Fruit fly (Drosophila melanogaster): Measurements from ENCODE around the gene CG10508.

CG10508 gene

DNA sequence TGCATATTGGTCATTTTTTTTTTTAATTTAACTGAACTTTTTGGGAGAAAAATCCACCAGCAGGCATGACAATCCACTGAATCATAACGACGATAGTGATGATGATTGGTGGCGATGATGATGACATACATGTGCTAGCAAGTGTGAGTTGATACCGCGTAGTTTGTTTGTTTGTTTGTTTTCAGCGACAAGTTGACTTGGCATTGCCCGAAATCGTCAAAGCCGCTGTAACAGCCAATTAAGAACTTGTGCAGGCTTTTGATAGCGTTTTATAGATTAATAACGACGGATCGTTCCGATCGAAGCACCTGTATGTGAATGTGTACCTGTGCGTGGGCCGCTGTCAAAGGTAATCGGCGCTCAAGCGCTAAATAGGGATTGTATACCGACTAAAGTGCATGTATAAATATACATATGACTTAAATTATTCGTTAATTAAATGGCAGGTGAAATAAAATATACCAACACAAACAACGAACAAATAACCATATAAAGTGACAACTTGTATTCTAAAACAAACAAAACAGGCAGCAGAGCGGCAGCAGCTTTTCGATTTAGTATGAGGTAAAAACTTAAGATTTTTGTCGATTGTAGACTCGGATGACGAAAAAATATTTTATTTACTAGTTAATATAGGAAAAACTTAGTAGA lies 8.6 kb upstream of the CG10508 start:
- TF ChIP-seq Hnf4 (GFP tag; optimal IDR thresholded peaks at IDR 0.05) (no peak), fru (GFP tag; optimal IDR thresholded peaks at IDR 0.05) (no peak), HLH106 (tag; optimal IDR thresholded peaks at IDR 0.05) (no peak), h (GFP tag; optimal IDR thresholded peaks at IDR 0.05) (no peak), Myc (optimal IDR thresholded peaks at IDR 0.05) (no peak), GATAd (GFP tag; optimal IDR thresholded peaks at IDR 0.05) (no peak), CrebA (GFP tag; optimal IDR thresholded peaks at IDR 0.05; ENCODE audit: borderline replicate concordance) (no peak)

DNA sequence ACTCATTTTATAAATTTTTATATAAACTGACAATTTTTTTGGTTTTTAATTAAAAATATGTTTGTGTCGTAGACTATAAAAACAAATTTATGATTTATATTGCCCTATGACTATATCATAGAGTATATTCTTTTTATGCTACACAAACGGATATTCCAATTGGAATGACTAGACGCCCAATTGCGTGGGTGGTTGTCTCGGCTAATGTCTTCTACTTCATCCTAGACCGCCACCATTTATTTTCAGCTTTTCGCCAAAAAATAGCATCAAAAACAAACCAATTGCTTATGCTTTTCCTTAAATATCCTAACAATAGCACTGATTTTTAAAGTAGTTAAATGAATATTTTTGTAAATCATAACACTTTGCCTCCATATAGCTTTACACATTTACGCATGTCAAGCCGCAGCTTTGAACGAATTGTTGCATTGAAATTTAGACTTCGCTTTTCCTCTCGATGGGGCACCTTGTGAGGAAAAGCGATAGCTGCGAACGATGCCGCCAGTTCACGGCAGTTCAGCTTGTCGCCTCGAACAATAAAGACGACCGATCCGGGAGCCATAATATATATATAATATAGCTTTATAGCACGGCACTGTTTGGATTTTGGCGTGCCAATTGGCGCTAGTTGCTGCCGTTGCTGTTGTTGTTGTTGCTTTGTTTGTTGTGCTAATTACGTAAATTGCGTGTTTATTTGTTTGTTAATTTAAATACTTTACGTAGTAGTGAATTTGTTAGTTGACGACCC lies 7.8 kb upstream of the CG10508 start:
- TF ChIP-seq CrebA (GFP tag; optimal IDR thresholded peaks at IDR 0.05; ENCODE audit: borderline replicate concordance) (no peak), ey (GFP tag; optimal IDR thresholded peaks at IDR 0.05) (no peak), Rel (GFP tag; optimal IDR thresholded peaks at IDR 0.05) (no peak), Rel (tag; optimal IDR thresholded peaks at IDR 0.05) (no peak)

DNA sequence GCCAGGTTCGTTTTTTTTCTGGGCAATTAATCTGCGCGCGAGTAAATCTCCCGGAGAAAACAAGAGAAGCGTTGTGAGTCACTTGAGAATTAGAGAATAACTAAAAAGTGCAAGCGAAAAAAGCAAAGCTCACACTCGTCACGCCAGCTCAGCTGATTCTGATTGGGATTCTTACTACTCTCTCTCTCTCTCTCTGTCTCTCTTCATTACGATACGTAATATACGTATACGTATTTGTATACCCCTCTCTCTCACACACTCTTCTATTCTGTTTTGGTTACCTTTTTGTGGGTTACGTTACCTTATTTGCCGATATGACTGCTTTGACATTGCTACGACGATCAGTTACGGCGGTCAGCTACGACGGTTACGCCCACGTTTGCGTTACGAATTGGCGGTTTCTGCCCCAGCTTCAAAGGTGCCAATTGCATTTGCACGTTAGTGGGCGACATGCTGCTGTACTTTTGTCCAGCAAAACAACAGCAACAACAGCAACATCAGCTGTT lies 7.2 kb upstream of the CG10508 start, which contains the start of the genes Targ1, CG10512 and Targ2:
Gene Targ1, minus strand, starts transcription at position 106 of the 506 bp plus-strand sequence.
Gene CG10512, plus strand, starts transcription at position 144 of the 506 bp plus-strand sequence.
Gene Targ2, minus strand, starts transcription at position 456 of the 506 bp plus-strand sequence.
- TF ChIP-seq lola (GFP tag; optimal IDR thresholded peaks at IDR 0.05) (no peak), Dif (GFP tag; optimal IDR thresholded peaks at IDR 0.05; ENCODE audit: partially characterized antibody) (peak; percentile 65), dmrt93B (GFP tag; optimal IDR thresholded peaks at IDR 0.05) (no peak), jim (GFP tag; optimal IDR thresholded peaks at IDR 0.05) (no peak), psq (GFP tag; optimal IDR thresholded peaks at IDR 0.05) (peak; percentile 37), dl (GFP tag; optimal IDR thresholded peaks at IDR 0.05; ENCODE audit: insufficient read depth in 1 of 2, partially characterized antibody in 2 of 2) (peak in 1 of 2 experiments; percentile 30), Dfd (GFP tag; optimal IDR thresholded peaks at IDR 0.05) (no peak), Rel (GFP tag; optimal IDR thresholded peaks at IDR 0.05) (no peak), Rel (tag; optimal IDR thresholded peaks at IDR 0.05) (no peak)

DNA sequence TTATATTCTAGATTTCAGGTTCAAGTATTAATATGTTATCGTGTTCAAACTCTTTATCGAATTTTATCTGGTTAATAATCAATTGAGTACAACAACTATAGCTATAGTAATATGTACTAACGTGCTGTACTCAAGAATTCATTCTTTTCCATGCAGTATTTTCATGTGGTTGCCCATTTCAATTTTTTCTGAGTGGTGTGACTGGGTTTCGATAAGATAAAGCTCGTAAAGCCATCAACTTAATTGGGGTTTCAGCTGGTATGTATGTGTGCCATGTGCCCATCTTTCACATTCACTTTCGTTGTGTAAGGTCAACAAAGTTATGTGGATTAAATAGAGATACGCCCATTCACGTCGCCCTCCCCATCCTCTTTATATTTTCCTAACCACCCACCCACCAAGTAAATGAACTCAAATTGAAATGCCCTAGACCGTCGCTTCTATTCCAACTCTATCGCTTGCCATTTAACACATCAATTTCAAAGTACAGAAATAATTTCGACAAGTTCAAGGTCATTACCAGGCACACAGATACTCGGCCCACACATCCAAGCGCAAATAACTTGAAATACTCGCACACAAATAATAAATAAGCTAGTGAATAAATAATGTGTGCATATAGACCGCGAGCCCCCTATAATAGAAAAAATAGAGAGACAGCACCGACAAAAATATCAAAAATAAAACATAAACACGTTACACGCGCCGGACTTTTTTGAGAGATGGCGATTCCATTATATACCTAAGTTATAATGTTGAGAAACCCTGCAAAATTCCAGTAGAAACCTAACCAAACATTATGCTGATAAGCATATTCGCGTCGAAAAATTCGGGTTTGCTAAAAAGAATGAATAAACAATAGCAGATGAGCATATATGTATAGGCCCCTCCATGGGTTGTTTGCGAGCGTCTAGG lies 5.2 kb upstream of the CG10508 start:
- TF ChIP-seq Rel (GFP tag; optimal IDR thresholded peaks at IDR 0.05) (no peak), Rel (tag; optimal IDR thresholded peaks at IDR 0.05) (peak; percentile 54), pan (optimal IDR thresholded peaks at IDR 0.05) (no peak), ey (GFP tag; optimal IDR thresholded peaks at IDR 0.05) (no peak)

DNA sequence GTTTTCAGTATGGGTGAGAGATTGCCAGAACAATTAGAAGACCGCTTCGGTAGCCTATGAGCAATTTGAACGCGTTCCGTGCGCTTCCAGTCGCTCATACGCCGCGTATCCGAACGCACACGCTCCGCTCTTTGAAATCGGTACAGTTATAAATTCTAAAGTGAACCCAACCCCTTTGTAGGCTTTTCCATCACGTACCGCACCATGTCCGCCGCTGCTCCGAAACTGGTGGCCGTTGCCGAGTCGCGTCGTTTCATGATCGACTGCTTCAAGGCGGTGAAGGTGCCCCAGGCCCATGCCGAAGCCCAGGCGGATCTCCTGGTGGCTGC lies 4.6 kb upstream of the CG10508 start:
- TF ChIP-seq h (GFP tag; optimal IDR thresholded peaks at IDR 0.05) (peak; percentile 11), Dif (GFP tag; optimal IDR thresholded peaks at IDR 0.05; ENCODE audit: partially characterized antibody) (peak; percentile 4), woc (GFP tag; optimal IDR thresholded peaks at IDR 0.05) (no peak), sv (GFP tag; optimal IDR thresholded peaks at IDR 0.05) (no peak), rgr (GFP tag; optimal IDR thresholded peaks at IDR 0.05) (no peak), CG32264 (GFP tag; optimal IDR thresholded peaks at IDR 0.05) (no peak)

DNA sequence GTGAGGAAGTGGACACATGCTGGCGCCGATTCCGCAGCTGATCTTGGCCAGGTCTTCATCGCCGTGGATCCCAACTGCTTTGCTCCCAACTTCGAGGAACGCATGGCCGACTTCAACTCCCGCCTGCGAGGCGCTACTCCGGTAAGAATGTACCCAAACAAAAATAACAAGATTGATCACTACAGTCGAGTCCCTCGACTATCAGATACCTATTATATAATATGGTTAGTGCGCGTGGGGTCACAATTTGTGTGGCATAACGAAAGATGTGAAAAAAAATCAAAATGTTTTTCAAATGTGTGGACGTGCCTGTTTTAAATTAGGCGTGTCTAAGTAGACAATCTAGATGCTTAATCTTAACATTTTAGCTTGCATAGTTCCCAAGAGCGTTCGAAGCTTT lies 3.5 kb upstream of the CG10508 start:
- TF ChIP-seq Vsx2 (GFP tag; optimal IDR thresholded peaks at IDR 0.05; ENCODE audit: partially characterized antibody) (no peak), Abd-B (GFP tag; optimal IDR thresholded peaks at IDR 0.05) (no peak), CG32264 (GFP tag; optimal IDR thresholded peaks at IDR 0.05) (no peak), tai (GFP tag; optimal IDR thresholded peaks at IDR 0.05) (no peak), Dif (GFP tag; optimal IDR thresholded peaks at IDR 0.05; ENCODE audit: partially characterized antibody) (no peak), OdsH (GFP tag; optimal IDR thresholded peaks at IDR 0.05) (no peak), Mio (GFP tag; optimal IDR thresholded peaks at IDR 0.05) (no peak), jim (GFP tag; optimal IDR thresholded peaks at IDR 0.05) (no peak), woc (GFP tag; optimal IDR thresholded peaks at IDR 0.05) (no peak), Hr83 (GFP tag; optimal IDR thresholded peaks at IDR 0.05; ENCODE audit: poor library complexity, severe bottlenecking) (no peak), h (GFP tag; optimal IDR thresholded peaks at IDR 0.05) (no peak), br (GFP tag; optimal IDR thresholded peaks at IDR 0.05) (no peak), sage (GFP tag; optimal IDR thresholded peaks at IDR 0.05) (no peak), Dfd (GFP tag; optimal IDR thresholded peaks at IDR 0.05) (no peak), N (GFP tag; optimal IDR thresholded peaks at IDR 0.05) (no peak), Hr78 (GFP tag; optimal IDR thresholded peaks at IDR 0.05) (no peak), dsf (GFP tag; optimal IDR thresholded peaks at IDR 0.05; ENCODE audit: borderline replicate concordance) (no peak), psq (GFP tag; optimal IDR thresholded peaks at IDR 0.05) (no peak)

All from whole organism, wandering third instar larva.